Worm (Caenorhabditis elegans): ENCODE results near the gene W06A11.1.

ce11 chrII:4094030-4094846 lies 26.9 kb downstream of the W06A11.1 start:
- no peak for TF ChIP-seq him-1 (tag; optimal IDR thresholded peaks at IDR 0.05)
- TF ChIP-seq dao-5 (tag; optimal IDR thresholded peaks at IDR 0.05): no peak

All from whole organism, L4/young adult.